Fruit fly (Drosophila melanogaster) whole organism, wandering third instar larva: ENCODE results near the gene CG17672.

Source experiments
- CG32264 ChIP-seq: fragments of 200-800 bp; sonication (Bioruptor generic); optimal IDR thresholded peaks from 2 replicates; lab custom pipeline; 2016; ENCODE audit warnings: missing biosample characterization, missing genetic modification characterization
- CG9705 ChIP-seq: fragments of 200-800 bp; sonication (Bioruptor generic); optimal IDR thresholded peaks from 2 replicates; lab custom pipeline; 2018; ENCODE audit warnings: missing biosample characterization, mild to moderate bottlenecking, missing genetic modification characterization
- CrebA ChIP-seq: fragments of 200-800 bp; sonication (Bioruptor generic); optimal IDR thresholded peaks from 2 replicates; lab custom pipeline; 2016; ENCODE audit warnings: missing biosample characterization, mild to moderate bottlenecking, missing genetic modification characterization, borderline replicate concordance
- Dfd ChIP-seq: fragments of >200 bp; optimal IDR thresholded peaks from 2 replicates; lab custom pipeline; 2017; ENCODE audit warnings: missing biosample characterization, missing genetic modification characterization
- GATAd ChIP-seq: sonication (Bioruptor generic); optimal IDR thresholded peaks from 2 replicates; lab custom pipeline; 2016; ENCODE audit warnings: missing biosample characterization, missing genetic modification characterization
- HLH106 ChIP-seq: fragments of 200-800 bp; optimal IDR thresholded peaks from 3 replicates; lab custom pipeline; 2019; ENCODE audit warnings: missing biosample characterization, mild to moderate bottlenecking, missing genetic modification characterization, moderate library complexity
- Hr78 ChIP-seq: fragments of >200 bp; optimal IDR thresholded peaks from 2 replicates; lab custom pipeline; 2017; ENCODE audit warnings: missing biosample characterization, missing genetic modification characterization
- Jra ChIP-seq: sonication (Bioruptor generic); optimal IDR thresholded peaks from 2 replicates; lab custom pipeline; 2016; ENCODE audit warnings: missing biosample characterization, missing genetic modification characterization
- Mio ChIP-seq: sonication (Bioruptor generic); optimal IDR thresholded peaks from 2 replicates; lab custom pipeline; 2016; ENCODE audit warnings: missing biosample characterization, missing genetic modification characterization
- Myc ChIP-seq: fragments of >200 bp; optimal IDR thresholded peaks from 2 replicates; lab custom pipeline; 2017
- N ChIP-seq: fragments of >200 bp; optimal IDR thresholded peaks from 2 replicates; lab custom pipeline; 2018; ENCODE audit warnings: missing biosample characterization, missing external identifiers, missing genetic modification characterization
- OdsH ChIP-seq: fragments of 200-800 bp; sonication (Bioruptor generic); optimal IDR thresholded peaks from 2 replicates; lab custom pipeline; 2016; ENCODE audit warnings: missing biosample characterization, mild to moderate bottlenecking, missing genetic modification characterization
- Rel ChIP-seq, 2 experiments: fragments of 200-800 bp; sonication (Bioruptor generic) in 1 of 2; optimal IDR thresholded peaks; 2 replicates in 1 of 2; 3 replicates in 1 of 2; lab custom pipeline; 2016 to 2019; ENCODE audit warnings: mild to moderate bottlenecking in 2 of 2, missing biosample characterization in 2 of 2, missing genetic modification characterization in 2 of 2, moderate library complexity in 1 of 2
- br ChIP-seq: fragments of 200-800 bp; sonication (Bioruptor generic); optimal IDR thresholded peaks from 2 replicates; lab custom pipeline; 2016; ENCODE audit warnings: missing biosample characterization, missing genetic modification characterization
- brk ChIP-seq: fragments of 200-800 bp; sonication (Bioruptor generic); optimal IDR thresholded peaks from 2 replicates; lab custom pipeline; 2016; ENCODE audit warnings: missing biosample characterization, mild to moderate bottlenecking, missing genetic modification characterization
- dl ChIP-seq, 2 experiments: fragments of 175-275, 200-275 bp in 1 of 2; fragments of 200-275 bp in 1 of 2; sonication (Bioruptor generic); optimal IDR thresholded peaks; lab custom pipeline; 2018; ENCODE audit warnings: mild to moderate bottlenecking in 2 of 2, missing biosample characterization in 2 of 2, missing genetic modification characterization in 2 of 2, moderate library complexity in 2 of 2; ENCODE audit not compliant: partially characterized antibody in 2 of 2, insufficient read depth in 1 of 2
- dmrt93B ChIP-seq: fragments of 200-800 bp; sonication (Bioruptor generic); optimal IDR thresholded peaks from 2 replicates; lab custom pipeline; 2018; ENCODE audit warnings: missing biosample characterization, mild to moderate bottlenecking, missing genetic modification characterization
- ey ChIP-seq: fragments of 200-800 bp; sonication (Bioruptor generic); optimal IDR thresholded peaks from 2 replicates; lab custom pipeline; 2016; ENCODE audit warnings: missing biosample characterization, missing genetic modification characterization
- foxo ChIP-seq, 2 experiments: fragments of 200-800 bp; sonication (Bioruptor generic); optimal IDR thresholded peaks; 2 replicates in 1 of 2; 3 replicates in 1 of 2; lab custom pipeline; 2016 to 2017; ENCODE audit warnings: missing biosample characterization in 2 of 2, missing genetic modification characterization in 2 of 2
- fru ChIP-seq: fragments of 200-800 bp; sonication (Bioruptor generic); optimal IDR thresholded peaks from 3 replicates; lab custom pipeline; 2016; ENCODE audit warnings: missing biosample characterization, mild to moderate bottlenecking, missing genetic modification characterization
- h ChIP-seq: fragments of 200-800 bp; sonication (Bioruptor generic); optimal IDR thresholded peaks from 3 replicates; lab custom pipeline; 2016; ENCODE audit warnings: missing biosample characterization, mild to moderate bottlenecking, missing genetic modification characterization
- jim ChIP-seq: fragments of 175-275, 200-325 bp; sonication (Bioruptor generic); optimal IDR thresholded peaks from 2 replicates; lab custom pipeline; 2016; ENCODE audit warnings: missing biosample characterization, mild to moderate bottlenecking, missing genetic modification characterization
- lola ChIP-seq: fragments of >200 bp; optimal IDR thresholded peaks from 2 replicates; lab custom pipeline; 2017; ENCODE audit warnings: missing biosample characterization, missing genetic modification characterization
- pan ChIP-seq: fragments of >200 bp; optimal IDR thresholded peaks from 2 replicates; lab custom pipeline; 2017
- psq ChIP-seq: fragments of 200-800 bp; sonication (Bioruptor generic); optimal IDR thresholded peaks from 3 replicates; lab custom pipeline; 2017; ENCODE audit warnings: missing biosample characterization, mild to moderate bottlenecking, missing genetic modification characterization, moderate library complexity
- rgr ChIP-seq: fragments of 200-800 bp; sonication (Bioruptor generic); optimal IDR thresholded peaks from 3 replicates; lab custom pipeline; 2016; ENCODE audit warnings: missing biosample characterization, mild to moderate bottlenecking, missing genetic modification characterization
- sage ChIP-seq: fragments of 200-800 bp; sonication (Bioruptor generic); optimal IDR thresholded peaks from 2 replicates; lab custom pipeline; 2016; ENCODE audit warnings: missing biosample characterization, mild to moderate bottlenecking, missing genetic modification characterization
- sv ChIP-seq: fragments of 200-800 bp; sonication (Bioruptor generic); optimal IDR thresholded peaks from 3 replicates; lab custom pipeline; 2016; ENCODE audit warnings: missing biosample characterization, missing genetic modification characterization
- tai ChIP-seq: sonication (Bioruptor generic); optimal IDR thresholded peaks from 2 replicates; lab custom pipeline; 2016; ENCODE audit warnings: missing biosample characterization, missing genetic modification characterization
- woc ChIP-seq: sonication (Bioruptor generic); optimal IDR thresholded peaks from 2 replicates; lab custom pipeline; 2016; ENCODE audit warnings: missing biosample characterization, mild to moderate bottlenecking, missing genetic modification characterization

CG17672 gene

dm6 chr3L:13064935-13065334 lies 36.2 kb downstream of the CG17672 start:
- TF ChIP-seq jim (GFP tag; lab: Kevin White, UChicago): no peak
- no peak for TF ChIP-seq N (GFP tag; lab: Kevin White, UChicago)
- TF ChIP-seq CG9705 (GFP tag; lab: Kevin White, UChicago): no peak
- no peak for TF ChIP-seq fru (GFP tag; lab: Kevin White, UChicago)
- peak; percentile 84 for TF ChIP-seq Dfd (GFP tag; lab: Kevin White, UChicago)
- no peak for TF ChIP-seq foxo (GFP tag; optimal IDR thresholded peaks at IDR 0.05; lab: Kevin White, UChicago)

dm6 chr3L:13065619-13066018 lies 36.9 kb downstream of the CG17672 start:
- TF ChIP-seq CG9705 (GFP tag; lab: Kevin White, UChicago) (no peak), OdsH (GFP tag; lab: Kevin White, UChicago) (no peak), sv (GFP tag; lab: Kevin White, UChicago) (no peak), Rel (GFP tag; optimal IDR thresholded peaks at IDR 0.05; lab: Kevin White, UChicago) (no peak), Rel (tag; optimal IDR thresholded peaks at IDR 0.05; lab: Kevin White, UChicago) (no peak), h (no peak), dl (GFP tag; optimal IDR thresholded peaks at IDR 0.05; lab: Kevin White, UChicago; ENCODE audit: insufficient read depth in 1 of 2, partially characterized antibody in 2 of 2) (no peak), CrebA (GFP tag; lab: Kevin White, UChicago) (no peak), pan (lab: Kevin White, UChicago) (no peak), N (GFP tag; lab: Kevin White, UChicago) (no peak), HLH106 (tag; lab: Kevin White, UChicago) (no peak), Hr78 (GFP tag; lab: Kevin White, UChicago) (no peak), tai (GFP tag; lab: Kevin White, UChicago) (no peak), CG32264 (GFP tag; lab: Kevin White, UChicago) (no peak)

dm6 chr3L:13066220-13066619 lies 37.5 kb downstream of the CG17672 start:
- TF ChIP-seq Hr78 (GFP tag; lab: Kevin White, UChicago): no peak
- no peak for TF ChIP-seq jim (GFP tag; lab: Kevin White, UChicago)
- no peak for TF ChIP-seq dmrt93B (GFP tag; lab: Kevin White, UChicago)
- no peak for TF ChIP-seq Rel (GFP tag; optimal IDR thresholded peaks at IDR 0.05; lab: Kevin White, UChicago)
- no peak for TF ChIP-seq Rel (tag; optimal IDR thresholded peaks at IDR 0.05; lab: Kevin White, UChicago)
- no peak for TF ChIP-seq GATAd
- TF ChIP-seq ey (GFP tag; lab: Kevin White, UChicago): no peak
- no peak for TF ChIP-seq CG9705 (GFP tag; lab: Kevin White, UChicago)
- no peak for TF ChIP-seq dl (GFP tag; optimal IDR thresholded peaks at IDR 0.05; lab: Kevin White, UChicago; ENCODE audit: insufficient read depth in 1 of 2, partially characterized antibody in 2 of 2)
- no peak for TF ChIP-seq foxo (GFP tag; optimal IDR thresholded peaks at IDR 0.05; lab: Kevin White, UChicago)
- no peak for TF ChIP-seq CrebA (GFP tag; lab: Kevin White, UChicago)
- no peak for TF ChIP-seq brk (GFP tag; lab: Kevin White, UChicago)
- no peak for TF ChIP-seq br
- no peak for TF ChIP-seq CG32264 (GFP tag; lab: Kevin White, UChicago)
- no peak for TF ChIP-seq sage (GFP tag; lab: Kevin White, UChicago)
- TF ChIP-seq HLH106 (tag; lab: Kevin White, UChicago): no peak
- TF ChIP-seq Myc (lab: Kevin White, UChicago): no peak
- TF ChIP-seq woc: no peak
- no peak for TF ChIP-seq sv (GFP tag; lab: Kevin White, UChicago)
- TF ChIP-seq Dfd (GFP tag; lab: Kevin White, UChicago): no peak
- TF ChIP-seq, all 38 proteins: peak for 0

- TF ChIP-seq pan (lab: Kevin White, UChicago) (no peak), rgr (GFP tag; lab: Kevin White, UChicago) (no peak), lola (no peak), CG32264 (GFP tag; lab: Kevin White, UChicago) (no peak), foxo (GFP tag; optimal IDR thresholded peaks at IDR 0.05; lab: Kevin White, UChicago) (no peak), CG9705 (GFP tag; lab: Kevin White, UChicago) (no peak), Mio (GFP tag; lab: Kevin White, UChicago) (no peak), tai (GFP tag; lab: Kevin White, UChicago) (no peak), Jra (no peak), N (GFP tag; lab: Kevin White, UChicago) (no peak)
These were observed 39.5 kb downstream of the CG17672 start for dm6 chr3L:13068293-13068692.

dm6 chr3L:13074084-13074624 lies 45.4 kb downstream of the CG17672 start:
- no peak for TF ChIP-seq N (GFP tag; lab: Kevin White, UChicago)
- peak; percentile 44 for TF ChIP-seq psq (GFP tag; lab: Kevin White, UChicago)
- no peak for TF ChIP-seq pan (lab: Kevin White, UChicago)
- peak; percentile 9 for TF ChIP-seq CrebA (GFP tag; lab: Kevin White, UChicago)
